Fruit fly (Drosophila melanogaster) whole organism, pupa: Measurements from ENCODE around the gene Ets65A.

Source experiments
- CG14655 ChIP-seq: fragments of 200-800 bp; sonication (Bioruptor generic); optimal IDR thresholded peaks from 3 replicates; lab custom pipeline; 2017; ENCODE audit warnings: mild to moderate bottlenecking, missing biosample characterization, missing genetic modification reagents, missing genetic modification characterization
- CG15710 ChIP-seq: fragments of 200-800 bp; sonication (Bioruptor generic); optimal IDR thresholded peaks from 2 replicates; lab custom pipeline; 2018; ENCODE audit warnings: missing biosample characterization, mild to moderate bottlenecking, missing genetic modification characterization, moderate library complexity
- D1 ChIP-seq: fragments of 200-800 bp; sonication (Bioruptor generic); optimal IDR thresholded peaks from 2 replicates; lab custom pipeline; 2018; ENCODE audit warnings: missing biosample characterization, mild to moderate bottlenecking, missing genetic modification characterization, moderate library complexity
- Pif1A ChIP-seq: fragments of 200-800 bp; sonication (Bioruptor generic); optimal IDR thresholded peaks from 3 replicates; lab custom pipeline; 2016; ENCODE audit warnings: missing biosample characterization, missing genetic modification characterization
- Snoo ChIP-seq: fragments of 200-800 bp; sonication (Bioruptor generic); optimal IDR thresholded peaks from 3 replicates; lab custom pipeline; 2017; ENCODE audit warnings: missing biosample characterization, mild to moderate bottlenecking, missing genetic modification characterization, inconsistent platforms
- gl ChIP-seq: fragments of 200-800 bp; sonication (Bioruptor generic); optimal IDR thresholded peaks from 2 replicates; lab custom pipeline; 2018; ENCODE audit warnings: missing biosample characterization, mild to moderate bottlenecking, missing genetic modification characterization

DNA sequence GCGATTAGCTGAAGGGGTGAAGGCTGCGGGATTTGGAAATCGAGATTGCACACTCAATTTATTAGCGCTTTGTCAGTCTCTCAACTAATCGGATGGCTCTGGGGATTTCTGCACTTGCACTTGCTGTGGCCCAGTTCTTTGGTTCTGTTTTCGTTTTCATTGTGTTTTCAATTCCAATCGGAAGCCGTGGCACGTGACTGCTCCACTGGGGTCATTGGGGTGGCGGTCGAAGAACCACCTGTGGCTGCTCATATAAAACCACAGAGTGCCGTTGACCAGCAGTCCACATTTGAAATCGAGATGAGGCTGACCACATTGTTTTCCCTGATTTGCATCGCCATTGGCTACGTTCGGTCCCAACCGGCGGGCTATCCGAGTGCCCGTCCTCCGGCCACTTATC is 63.1 kb downstream of the Ets65A start, which contains the start of gene Cpr65Az:
- TF ChIP-seq CG15710 = no peak
- no peak for TF ChIP-seq D1 (tag; lab: Kevin White, UChicago)
- no peak for TF ChIP-seq Pif1A
- TF ChIP-seq CG14655 (GFP tag; lab: Kevin White, UChicago) = no peak
- TF ChIP-seq gl (tag; lab: Kevin White, UChicago) = no peak
- TF ChIP-seq Snoo = no peak
